Worm (Caenorhabditis elegans): ENCODE data around the gene ttr-17.

The ttr-17 gene

ce11 chrIV:11062984-11063613 is 3.7 kb downstream of the ttr-17 start:
- TF ChIP-seq ceh-13 (GFP tag; optimal IDR thresholded peaks at IDR 0.05): no peak
- no peak for TF ChIP-seq tbx-37 (GFP tag; conservative IDR thresholded peaks at IDR 0.05)
- no peak for TF ChIP-seq tbx-11 (GFP tag; IDR thresholded peaks at IDR 0.05)
- TF ChIP-seq pes-1 (GFP tag; IDR thresholded peaks at IDR 0.05): no peak
- no peak for TF ChIP-seq tra-4 (tag; optimal IDR thresholded peaks at IDR 0.05)
- no peak for TF ChIP-seq hmbx-1 (tag; optimal IDR thresholded peaks at IDR 0.05)

ce11 chrIV:11053652-11054317 is 13.0 kb downstream of the ttr-17 start, which contains the start of the genes F36H1.12 and lin-3:
F36H1.12 (minus strand) TSS chrIV:11053702.
lin-3 (plus strand) TSS chrIV:11054308.
- TF ChIP-seq tra-4 (tag; optimal IDR thresholded peaks at IDR 0.05): no peak
- TF ChIP-seq pes-1 (GFP tag; IDR thresholded peaks at IDR 0.05): no peak
- TF ChIP-seq aly-1 (tag; optimal IDR thresholded peaks at IDR 0.05): no peak
- no peak for TF ChIP-seq tbx-37 (GFP tag; conservative IDR thresholded peaks at IDR 0.05)
- TF ChIP-seq ets-7 (tag; optimal IDR thresholded peaks at IDR 0.05): no peak
- TF ChIP-seq hmg-4 (GFP tag; optimal IDR thresholded peaks at IDR 0.05): no peak
- TF ChIP-seq hnd-1 (tag; optimal IDR thresholded peaks at IDR 0.05): no peak

ce11 chrIV:11051963-11052362 is 14.9 kb downstream of the ttr-17 start:
- no peak for TF ChIP-seq ama-1 (optimal IDR thresholded peaks at IDR 0.05)
- TF ChIP-seq F13C5.2 (tag; optimal IDR thresholded peaks at IDR 0.05): no peak
- TF ChIP-seq B0310.2 (tag; optimal IDR thresholded peaks at IDR 0.05): no peak
- TF ChIP-seq flt-1 (GFP tag; IDR thresholded peaks at IDR 0.05): no peak
- TF ChIP-seq tbx-37 (GFP tag; conservative IDR thresholded peaks at IDR 0.05): no peak
- no peak for TF ChIP-seq hmg-4 (GFP tag; optimal IDR thresholded peaks at IDR 0.05)
- no peak for TF ChIP-seq hmbx-1 (tag; optimal IDR thresholded peaks at IDR 0.05)
- TF ChIP-seq scrt-1 (GFP tag; IDR thresholded peaks at IDR 0.05): no peak
- no peak for TF ChIP-seq tbx-11 (GFP tag; IDR thresholded peaks at IDR 0.05)
- no peak for TF ChIP-seq ceh-13 (GFP tag; optimal IDR thresholded peaks at IDR 0.05)
- no peak for TF ChIP-seq tra-4 (tag; optimal IDR thresholded peaks at IDR 0.05)
- no peak for TF ChIP-seq sea-1 (GFP tag; conservative IDR thresholded peaks at IDR 0.05)
- TF ChIP-seq hnd-1 (tag; optimal IDR thresholded peaks at IDR 0.05): no peak
- no peak for TF ChIP-seq ets-7 (tag; optimal IDR thresholded peaks at IDR 0.05)
- no peak for TF ChIP-seq aly-1 (tag; optimal IDR thresholded peaks at IDR 0.05)
- TF ChIP-seq pes-1 (GFP tag; IDR thresholded peaks at IDR 0.05): no peak
- no peak for TF ChIP-seq ceh-36 (tag; optimal IDR thresholded peaks at IDR 0.05)

- TF ChIP-seq B0310.2 (tag; optimal IDR thresholded peaks at IDR 0.05) (no peak), sea-1 (GFP tag; conservative IDR thresholded peaks at IDR 0.05) (no peak), ceh-36 (tag; optimal IDR thresholded peaks at IDR 0.05) (no peak), tbx-11 (GFP tag; IDR thresholded peaks at IDR 0.05) (no peak), F13C5.2 (tag; optimal IDR thresholded peaks at IDR 0.05) (no peak), hnd-1 (tag; optimal IDR thresholded peaks at IDR 0.05) (no peak), flt-1 (GFP tag; IDR thresholded peaks at IDR 0.05) (no peak), pes-1 (GFP tag; IDR thresholded peaks at IDR 0.05) (no peak), ets-7 (tag; optimal IDR thresholded peaks at IDR 0.05) (no peak), tra-4 (tag; optimal IDR thresholded peaks at IDR 0.05) (no peak), tbx-37 (GFP tag; conservative IDR thresholded peaks at IDR 0.05) (no peak), aly-1 (tag; optimal IDR thresholded peaks at IDR 0.05) (no peak), hmg-4 (GFP tag; optimal IDR thresholded peaks at IDR 0.05) (no peak), ama-1 (optimal IDR thresholded peaks at IDR 0.05) (no peak), hmbx-1 (tag; optimal IDR thresholded peaks at IDR 0.05) (no peak)
These were observed 17.0 kb downstream of the ttr-17 start, which contains the start of gene F36H1.3 for ce11 chrIV:11049806-11050205. F36H1.3 (plus strand) TSS chrIV:11050128.

- TF ChIP-seq F13C5.2 (tag; optimal IDR thresholded peaks at IDR 0.05): no peak
- TF ChIP-seq tra-4 (tag; optimal IDR thresholded peaks at IDR 0.05): no peak
- no peak for TF ChIP-seq tbx-37 (GFP tag; conservative IDR thresholded peaks at IDR 0.05)
- no peak for TF ChIP-seq aly-1 (tag; optimal IDR thresholded peaks at IDR 0.05)
- no peak for TF ChIP-seq ets-7 (tag; optimal IDR thresholded peaks at IDR 0.05)
- no peak for TF ChIP-seq sea-1 (GFP tag; conservative IDR thresholded peaks at IDR 0.05)
- no peak for TF ChIP-seq pes-1 (GFP tag; IDR thresholded peaks at IDR 0.05)
- no peak for TF ChIP-seq scrt-1 (GFP tag; IDR thresholded peaks at IDR 0.05)
- TF ChIP-seq ceh-13 (GFP tag; optimal IDR thresholded peaks at IDR 0.05): no peak
- no peak for TF ChIP-seq hmbx-1 (tag; optimal IDR thresholded peaks at IDR 0.05)
- TF ChIP-seq hnd-1 (tag; optimal IDR thresholded peaks at IDR 0.05): no peak
- no peak for TF ChIP-seq ceh-36 (tag; optimal IDR thresholded peaks at IDR 0.05)
- no peak for TF ChIP-seq B0310.2 (tag; optimal IDR thresholded peaks at IDR 0.05)
- no peak for TF ChIP-seq flt-1 (GFP tag; IDR thresholded peaks at IDR 0.05)
- no peak for TF ChIP-seq hmg-4 (GFP tag; optimal IDR thresholded peaks at IDR 0.05)
- no peak for TF ChIP-seq tbx-11 (GFP tag; IDR thresholded peaks at IDR 0.05)
These were observed 18.0 kb downstream of the ttr-17 start, which contains the start of gene F36H1.11 for ce11 chrIV:11048871-11049270. F36H1.11 (plus strand) TSS chrIV:11049171.

ce11 chrIV:11044377-11044776 is 22.4 kb downstream of the ttr-17 start:
- TF ChIP-seq flt-1 (GFP tag; IDR thresholded peaks at IDR 0.05) (no peak), F13C5.2 (tag; optimal IDR thresholded peaks at IDR 0.05) (no peak), tbx-37 (GFP tag; conservative IDR thresholded peaks at IDR 0.05) (no peak), aly-1 (tag; optimal IDR thresholded peaks at IDR 0.05) (no peak), scrt-1 (GFP tag; IDR thresholded peaks at IDR 0.05) (no peak), ceh-36 (tag; optimal IDR thresholded peaks at IDR 0.05) (no peak), tbx-11 (GFP tag; IDR thresholded peaks at IDR 0.05) (no peak), tra-4 (tag; optimal IDR thresholded peaks at IDR 0.05) (no peak), hnd-1 (tag; optimal IDR thresholded peaks at IDR 0.05) (no peak), sea-1 (GFP tag; conservative IDR thresholded peaks at IDR 0.05) (no peak), ama-1 (optimal IDR thresholded peaks at IDR 0.05) (no peak), ets-7 (tag; optimal IDR thresholded peaks at IDR 0.05) (no peak), ceh-13 (GFP tag; optimal IDR thresholded peaks at IDR 0.05) (no peak), hmg-4 (GFP tag; optimal IDR thresholded peaks at IDR 0.05) (no peak)

- TF ChIP-seq ets-7 (tag; optimal IDR thresholded peaks at IDR 0.05): no peak
- TF ChIP-seq sea-1 (GFP tag; conservative IDR thresholded peaks at IDR 0.05): no peak
- no peak for TF ChIP-seq hnd-1 (tag; optimal IDR thresholded peaks at IDR 0.05)
- TF ChIP-seq ama-1 (optimal IDR thresholded peaks at IDR 0.05): no peak
- no peak for TF ChIP-seq F13C5.2 (tag; optimal IDR thresholded peaks at IDR 0.05)
- no peak for TF ChIP-seq scrt-1 (GFP tag; IDR thresholded peaks at IDR 0.05)
- no peak for TF ChIP-seq tra-4 (tag; optimal IDR thresholded peaks at IDR 0.05)
- TF ChIP-seq tbx-37 (GFP tag; conservative IDR thresholded peaks at IDR 0.05): no peak
- no peak for TF ChIP-seq ceh-13 (GFP tag; optimal IDR thresholded peaks at IDR 0.05)
- TF ChIP-seq ceh-36 (tag; optimal IDR thresholded peaks at IDR 0.05): no peak
- TF ChIP-seq pes-1 (GFP tag; IDR thresholded peaks at IDR 0.05): no peak
- no peak for TF ChIP-seq flt-1 (GFP tag; IDR thresholded peaks at IDR 0.05)
- no peak for TF ChIP-seq hmbx-1 (tag; optimal IDR thresholded peaks at IDR 0.05)
- no peak for TF ChIP-seq B0310.2 (tag; optimal IDR thresholded peaks at IDR 0.05)
These were observed 28.2 kb downstream of the ttr-17 start for ce11 chrIV:11038665-11039064.
